Worm (Caenorhabditis elegans): ENCODE results near the gene F48F7.5.

Gene F48F7.5

DNA sequence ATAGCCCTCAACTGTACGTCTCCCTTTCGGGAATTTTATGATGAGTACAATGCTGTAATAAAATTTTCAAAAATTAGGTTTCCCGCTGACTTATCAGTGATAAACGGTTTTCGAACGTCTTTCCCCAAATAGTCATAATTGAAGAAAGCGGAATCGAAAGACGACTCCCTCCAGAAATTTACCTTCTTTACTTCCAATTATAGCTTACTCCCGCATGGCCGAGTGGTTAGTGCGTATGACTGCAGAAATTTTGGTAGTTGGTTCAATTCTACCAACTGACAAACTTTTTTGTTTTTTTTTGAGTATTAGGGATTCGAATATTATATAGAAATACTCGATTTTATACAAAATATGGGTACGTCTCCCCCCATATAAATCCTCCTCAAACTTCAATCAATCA is 2.4 kb upstream of the F48F7.5 start (continued):
- TF ChIP-seq Y48G9A.11 (GFP tag; IDR thresholded peaks at IDR 0.05) (peak; percentile 75), ceh-20 (GFP tag; IDR thresholded peaks at IDR 0.05) (peak; percentile 48; the same call in 1 of the 2 replicates), saeg-2 (GFP tag; IDR thresholded peaks at IDR 0.05) (peak; percentile 47; the same call in 1 of the 2 replicates), dmd-6 (GFP tag; IDR thresholded peaks at IDR 0.05) (peak; percentile 52; the same call in 1 of the 2 replicates), tra-1 (GFP tag; IDR thresholded peaks at IDR 0.05) (peak; percentile 93), mxl-2 (GFP tag; conservative IDR thresholded peaks at IDR 0.05) (0 out of 2 replicates have a peak, but pooled peaks have one; percentile 48)

ce11 chrX:13973769-13974168 is 1.7 kb upstream of the F48F7.5 start:
- TF ChIP-seq Y5F2A.4 (GFP tag; optimal IDR thresholded peaks at IDR 0.05) (no peak), dmd-6 (GFP tag; IDR thresholded peaks at IDR 0.05) (0 out of 2 replicates have a peak, but pooled peaks have one; percentile 6), nhr-25 (tag; optimal IDR thresholded peaks at IDR 0.05; ENCODE audit: borderline replicate concordance, insufficient read depth) (no peak), mdt-29 (GFP tag; IDR thresholded peaks at IDR 0.05) (no peak), D1046.2 (GFP tag; IDR thresholded peaks at IDR 0.05) (no peak), F49E8.2 (tag; optimal IDR thresholded peaks at IDR 0.05; ENCODE audit: borderline replicate concordance) (no peak), jun-1 (tag; optimal IDR thresholded peaks at IDR 0.05) (no peak), spr-1 (tag; optimal IDR thresholded peaks at IDR 0.05) (no peak), lin-39 (tag; optimal IDR thresholded peaks at IDR 0.05) (no peak), lin-38 (GFP tag; IDR thresholded peaks at IDR 0.05) (no peak), dmd-8 (GFP tag; IDR thresholded peaks at IDR 0.05) (no peak), mxl-3 (GFP tag; optimal IDR thresholded peaks at IDR 0.05) (no peak), Y48G9A.11 (GFP tag; IDR thresholded peaks at IDR 0.05) (no peak), ama-1 (optimal IDR thresholded peaks at IDR 0.05) (no peak), daf-12 (tag; optimal IDR thresholded peaks at IDR 0.05) (no peak), lin-29 (GFP tag; IDR thresholded peaks at IDR 0.05) (no peak), nhr-48 (tag; optimal IDR thresholded peaks at IDR 0.05) (no peak), F44E2.7 (GFP tag; IDR thresholded peaks at IDR 0.05) (no peak), lir-3 (tag; optimal IDR thresholded peaks at IDR 0.05) (no peak), zag-1 (tag; optimal IDR thresholded peaks at IDR 0.05) (no peak), ztf-11 (tag; optimal IDR thresholded peaks at IDR 0.05) (no peak), mep-1 (tag; optimal IDR thresholded peaks at IDR 0.05) (peak; percentile 44), nhr-11 (tag; optimal IDR thresholded peaks at IDR 0.05) (peak; percentile 28), ceh-44 (GFP tag; IDR thresholded peaks at IDR 0.05) (no peak), ctbp-1 (GFP tag; IDR thresholded peaks at IDR 0.05) (no peak), zip-11 (GFP tag; IDR thresholded peaks at IDR 0.05) (no peak), aha-1 (tag) (no peak), vab-7 (GFP tag; IDR thresholded peaks at IDR 0.05) (no peak), dve-1 (tag; optimal IDR thresholded peaks at IDR 0.05; ENCODE audit: insufficient read depth) (peak; percentile 2), aly-2 (tag; optimal IDR thresholded peaks at IDR 0.05) (no peak), hlh-11 (tag; optimal IDR thresholded peaks at IDR 0.05) (peak; percentile 63), nhr-111 (GFP tag; optimal IDR thresholded peaks at IDR 0.05) (no peak), daf-16 (GFP tag; optimal IDR thresholded peaks at IDR 0.05) (no peak), daf-16 (tag; optimal IDR thresholded peaks at IDR 0.05) (peak; percentile 45), nhr-237 (tag; optimal IDR thresholded peaks at IDR 0.05) (no peak), madf-9 (GFP tag; conservative IDR thresholded peaks at IDR 0.05) (no peak), zfp-2 (tag; optimal IDR thresholded peaks at IDR 0.05) (no peak), hmg-1.1 (GFP tag; IDR thresholded peaks at IDR 0.05) (peak; percentile 49), tag-97 (GFP tag; IDR thresholded peaks at IDR 0.05) (no peak), lin-15B (tag; optimal IDR thresholded peaks at IDR 0.05) (no peak), unc-39 (tag; optimal IDR thresholded peaks at IDR 0.05) (no peak), mes-2 (tag; optimal IDR thresholded peaks at IDR 0.05; ENCODE audit: poor library complexity, severe bottlenecking) (peak; percentile 48), F37D6.2 (tag; optimal IDR thresholded peaks at IDR 0.05) (no peak), cey-2 (tag; optimal IDR thresholded peaks at IDR 0.05; ENCODE audit: borderline replicate concordance, insufficient read depth) (no peak), tra-1 (GFP tag; IDR thresholded peaks at IDR 0.05) (no peak), T26A8.4 (GFP tag; IDR thresholded peaks at IDR 0.05) (no peak), lsy-2 (tag; optimal IDR thresholded peaks at IDR 0.05) (peak in 1 of 2 experiments; percentile 51)
